Worm (Caenorhabditis elegans) whole organism, young adult: ENCODE measurements around the gene exos-7.

Experiments used
- C06A6.2 ChIP-seq: fragments of 200-800 bp; sonication (Bioruptor generic); conservative IDR thresholded peaks from 2 replicates; pipeline ENCODE4 v1.3.6; 2022; ENCODE audit warnings: missing genetic modification characterization, missing compliant biosample characterization
- D2030.7 ChIP-seq: fragments of 200-800 bp; sonication (Bioruptor generic); IDR thresholded peaks from 2 replicates; pipeline ENCODE4 v1.3.6; 2022; ENCODE audit warnings: missing genetic modification reagents, missing genetic modification characterization, missing compliant biosample characterization
- F49E8.2 ChIP-seq: sonication (generic microtip); optimal IDR thresholded peaks from 3 replicates; lab custom pipeline; 2017; ENCODE audit warnings: missing genetic modification characterization, mild to moderate bottlenecking, missing compliant biosample characterization, antibody characterized with exemption, moderate library complexity; ENCODE audit not compliant: insufficient read depth
- F57C9.4 ChIP-seq: sonication (generic microtip); optimal IDR thresholded peaks from 2 replicates; lab custom pipeline; 2017; ENCODE audit warnings: mild to moderate bottlenecking, missing genetic modification characterization, missing compliant biosample characterization
- T07F8.4 ChIP-seq: sonication (generic microtip); optimal IDR thresholded peaks from 2 replicates; lab custom pipeline; 2016; ENCODE audit warnings: mild to moderate bottlenecking, missing genetic modification characterization, moderate library complexity, missing compliant biosample characterization
- T26A5.8 ChIP-seq: sonication (generic microtip); optimal IDR thresholded peaks from 2 replicates; lab custom pipeline; 2016; ENCODE audit warnings: missing genetic modification characterization, missing compliant biosample characterization
- Y53F4B.3 ChIP-seq: fragments of 200-800 bp; sonication (Bioruptor generic); IDR thresholded peaks from 2 replicates; pipeline ENCODE4 v1.3.6; 2022; ENCODE audit warnings: missing genetic modification reagents, missing genetic modification characterization, missing compliant biosample characterization
- ZK185.1 ChIP-seq: sonication (generic microtip); optimal IDR thresholded peaks from 2 replicates; lab custom pipeline; 2016; ENCODE audit warnings: mild to moderate bottlenecking, missing genetic modification characterization, missing compliant biosample characterization; ENCODE audit not compliant: poor library complexity, severe bottlenecking
- ama-1 ChIP-seq, 3 experiments: fragments of 150-350 bp in 1 of 3; sonication (generic microtip) in 2 of 3; optimal IDR thresholded peaks; 2 replicates each; lab custom pipeline; 2014 to 2018; ENCODE audit warnings: missing biosample characterization in 2 of 3, missing genetic modification characterization in 2 of 3, missing genetic modification reagents in 2 of 3
- aptf-3 ChIP-seq: fragments of 200-800 bp; sonication (Bioruptor generic); IDR thresholded peaks from 2 replicates; pipeline ENCODE4 v1.3.6; 2022; ENCODE audit warnings: missing genetic modification characterization, missing compliant biosample characterization
- atf-7 ChIP-seq: sonication (generic microtip); optimal IDR thresholded peaks from 2 replicates; lab custom pipeline; 2017; ENCODE audit warnings: mild to moderate bottlenecking, missing genetic modification characterization, missing compliant biosample characterization
- bed-1 ChIP-seq: fragments of 200-800 bp; sonication (Bioruptor generic); IDR thresholded peaks from 2 replicates; pipeline ENCODE4 v1.3.6; 2022; ENCODE audit warnings: missing genetic modification reagents, missing genetic modification characterization, missing compliant biosample characterization
- cebp-2 ChIP-seq: fragments of 200-800 bp; sonication (Bioruptor generic); IDR thresholded peaks from 2 replicates; pipeline ENCODE4 v1.3.6; 2022; ENCODE audit warnings: missing genetic modification characterization, missing compliant biosample characterization
- ceh-100 ChIP-seq: fragments of 200-800 bp; sonication (Bioruptor generic); IDR thresholded peaks from 2 replicates; pipeline ENCODE4 v1.3.6; 2022; ENCODE audit warnings: missing genetic modification reagents, missing genetic modification characterization, missing compliant biosample characterization
- ceh-91 ChIP-seq: fragments of 200-800 bp; sonication (Bioruptor generic); IDR thresholded peaks from 2 replicates; pipeline ENCODE4 v1.3.6; 2022; ENCODE audit warnings: missing genetic modification reagents, missing genetic modification characterization, missing compliant biosample characterization
- die-1 ChIP-seq: sonication (generic microtip); optimal IDR thresholded peaks from 2 replicates; lab custom pipeline; 2016; ENCODE audit warnings: missing genotype, mild to moderate bottlenecking, missing genetic modification characterization, missing compliant biosample characterization
- dox-1 ChIP-seq: fragments of 200-800 bp; sonication (Bioruptor generic); IDR thresholded peaks from 2 replicates; pipeline ENCODE4 v1.3.6; 2022; ENCODE audit warnings: missing genetic modification reagents, missing genetic modification characterization, missing compliant biosample characterization
- dpl-1 ChIP-seq: fragments of 150-350 bp; optimal IDR thresholded peaks from 2 replicates; lab custom pipeline; 2014; ENCODE audit warnings: missing biosample characterization, missing genetic modification reagents, missing genetic modification characterization
- egl-18 ChIP-seq: fragments of 200-800 bp; sonication (Bioruptor generic); IDR thresholded peaks from 2 replicates; pipeline ENCODE4 v1.3.6; 2022; ENCODE audit warnings: missing genetic modification reagents, missing genetic modification characterization, missing compliant biosample characterization
- egl-44 ChIP-seq: fragments of 200-800 bp; sonication (Bioruptor generic); IDR thresholded peaks from 2 replicates; pipeline ENCODE4 v1.3.6; 2022; ENCODE audit warnings: missing genetic modification reagents, missing genetic modification characterization, missing compliant biosample characterization
- egrh-3 ChIP-seq: fragments of 200-800 bp; sonication (Bioruptor generic); IDR thresholded peaks from 2 replicates; pipeline ENCODE4 v1.3.6; 2022; ENCODE audit warnings: missing genetic modification reagents, missing genetic modification characterization, missing compliant biosample characterization
- him-1 ChIP-seq: sonication (generic microtip); optimal IDR thresholded peaks from 2 replicates; lab custom pipeline; 2016; ENCODE audit warnings: missing genotype, missing genetic modification reagents, missing genetic modification characterization, missing compliant biosample characterization
- hlh-12 ChIP-seq: sonication (generic microtip); optimal IDR thresholded peaks from 2 replicates; lab custom pipeline; 2016; ENCODE audit warnings: missing genetic modification characterization, missing compliant biosample characterization
- hmg-20 ChIP-seq: fragments of 200-800 bp; sonication (Bioruptor generic); IDR thresholded peaks from 2 replicates; pipeline ENCODE4 v1.3.6; 2022; ENCODE audit warnings: missing genetic modification reagents, missing genetic modification characterization, missing compliant biosample characterization
- hrde-1 ChIP-seq: sonication (generic microtip); optimal IDR thresholded peaks from 2 replicates; lab custom pipeline; 2016; ENCODE audit warnings: missing genetic modification characterization, mild to moderate bottlenecking, missing compliant biosample characterization, moderate library complexity, missing genotype, missing genetic modification reagents, borderline replicate concordance
- let-607 ChIP-seq, 2 experiments: fragments of 200-800 bp in 1 of 2; sonication (Bioruptor generic) in 1 of 2; sonication (generic microtip) in 1 of 2; optimal IDR thresholded peaks; 2 replicates each; lab custom pipeline; 2016 to 2018; ENCODE audit warnings: mild to moderate bottlenecking in 2 of 2, missing compliant biosample characterization in 2 of 2, missing genetic modification characterization in 2 of 2, moderate library complexity in 2 of 2, missing genotype in 1 of 2
- lin-26 ChIP-seq: fragments of 200-800 bp; sonication (Bioruptor generic); IDR thresholded peaks from 2 replicates; pipeline ENCODE4 v1.3.6; 2022; ENCODE audit warnings: missing genetic modification reagents, missing genetic modification characterization, missing compliant biosample characterization
- lin-54 ChIP-seq: fragments of 200-800 bp; sonication (Bioruptor generic); optimal IDR thresholded peaks from 2 replicates; lab custom pipeline; 2018; ENCODE audit warnings: mild to moderate bottlenecking, missing genetic modification characterization, missing compliant biosample characterization
- lir-1 ChIP-seq: fragments of 200-800 bp; sonication (Bioruptor generic); conservative IDR thresholded peaks from 2 replicates; pipeline ENCODE4 v1.3.6; 2022; ENCODE audit warnings: missing genetic modification reagents, missing genetic modification characterization, missing compliant biosample characterization
- madf-8 ChIP-seq: fragments of 200-800 bp; sonication (Bioruptor generic); conservative IDR thresholded peaks from 2 replicates; pipeline ENCODE4 v1.3.6; 2022; ENCODE audit warnings: missing genetic modification reagents, missing genetic modification characterization, missing compliant biosample characterization
- mes-4 ChIP-seq: sonication (generic microtip); optimal IDR thresholded peaks from 2 replicates; lab custom pipeline; 2016; ENCODE audit warnings: missing genotype, missing genetic modification characterization, missing compliant biosample characterization
- nfya-1 ChIP-seq: sonication (generic microtip); optimal IDR thresholded peaks from 2 replicates; lab custom pipeline; 2017; ENCODE audit warnings: antibody characterized with exemption, missing compliant biosample characterization, missing genetic modification characterization, borderline replicate concordance; ENCODE audit not compliant: insufficient read depth
- nfyb-1 ChIP-seq: fragments of 200-800 bp; sonication (Bioruptor generic); IDR thresholded peaks from 2 replicates; pipeline ENCODE4 v1.3.6; 2022; ENCODE audit warnings: missing genetic modification reagents, missing genetic modification characterization, missing compliant biosample characterization
- nhr-90 ChIP-seq: sonication (generic microtip); optimal IDR thresholded peaks from 2 replicates; lab custom pipeline; 2016; ENCODE audit warnings: missing genotype, mild to moderate bottlenecking, missing genetic modification characterization, missing compliant biosample characterization
- pbrm-1 ChIP-seq: fragments of 200-800 bp; sonication (Bioruptor generic); IDR thresholded peaks from 2 replicates; pipeline ENCODE4 v1.3.6; 2022; ENCODE audit warnings: missing genetic modification reagents, missing genetic modification characterization, missing compliant biosample characterization
- rec-8 ChIP-seq, 2 experiments: sonication (generic microtip); optimal IDR thresholded peaks; 2 replicates each; lab custom pipeline; 2016; ENCODE audit warnings: mild to moderate bottlenecking in 2 of 2, missing genetic modification characterization in 2 of 2, missing genetic modification reagents in 2 of 2, missing genotype in 2 of 2, missing biosample characterization in 1 of 2, missing compliant biosample characterization in 1 of 2, moderate library complexity in 1 of 2
- repo-1 ChIP-seq: sonication (generic microtip); optimal IDR thresholded peaks from 2 replicates; lab custom pipeline; 2017; ENCODE audit warnings: mild to moderate bottlenecking, missing genetic modification characterization, missing compliant biosample characterization
- rpc-1 ChIP-seq, 2 experiments: fragments of 150-350 bp in 1 of 2; sonication (generic microtip) in 1 of 2; optimal IDR thresholded peaks; 2 replicates each; lab custom pipeline; 2014 to 2018; ENCODE audit warnings: missing biosample characterization in 1 of 2, missing genetic modification characterization in 1 of 2, missing genetic modification reagents in 1 of 2, missing genotype in 1 of 2
- sdz-38 ChIP-seq: sonication (generic microtip); optimal IDR thresholded peaks from 2 replicates; lab custom pipeline; 2016; ENCODE audit warnings: missing genotype, missing genetic modification characterization, missing compliant biosample characterization
- snpc-1.3 ChIP-seq: sonication (generic microtip); optimal IDR thresholded peaks from 2 replicates; lab custom pipeline; 2017; ENCODE audit warnings: missing genetic modification characterization, mild to moderate bottlenecking, missing compliant biosample characterization, antibody characterized with exemption, moderate library complexity, missing genotype, missing genetic modification reagents; ENCODE audit not compliant: insufficient read depth
- sptf-2 ChIP-seq: fragments of 200-800 bp; sonication (Bioruptor generic); optimal IDR thresholded peaks from 2 replicates; lab custom pipeline; 2018; ENCODE audit warnings: mild to moderate bottlenecking, missing genetic modification characterization, missing compliant biosample characterization
- unc-62 ChIP-seq: fragments of 150-350 bp; optimal IDR thresholded peaks from 2 replicates; lab custom pipeline; 2014; ENCODE audit warnings: missing biosample characterization, missing genetic modification reagents, missing genetic modification characterization
- xnd-1 ChIP-seq: sonication (generic microtip); optimal IDR thresholded peaks from 2 replicates; lab custom pipeline; 2016; ENCODE audit warnings: missing genotype, missing genetic modification reagents, missing genetic modification characterization, missing compliant biosample characterization
- ztf-28 ChIP-seq: fragments of 200-800 bp; sonication (Bioruptor generic); IDR thresholded peaks from 2 replicates; pipeline ENCODE4 v1.3.6; 2022; ENCODE audit warnings: missing genetic modification reagents, missing genetic modification characterization, missing compliant biosample characterization

The exos-7 gene

DNA sequence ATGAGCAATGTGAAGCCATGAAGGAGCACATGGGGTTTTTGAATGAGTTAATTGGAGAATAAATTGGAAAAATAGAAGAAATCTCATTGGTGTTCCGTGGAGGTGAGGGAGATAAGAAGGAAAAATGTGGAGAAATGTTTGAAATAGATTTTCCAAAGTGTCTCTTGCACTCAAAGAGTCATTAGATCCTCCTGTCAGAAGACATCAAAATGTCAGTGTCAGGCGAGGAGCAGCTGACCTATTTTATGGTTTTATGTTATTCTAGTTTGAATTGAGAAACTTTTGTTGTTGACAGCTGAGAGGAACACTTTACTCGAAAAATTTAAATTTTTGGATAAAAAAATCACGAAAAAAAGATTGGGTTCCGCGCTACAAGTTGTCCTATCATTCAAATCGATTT lies 11.9 kb downstream of the exos-7 start, which contains the start of gene clec-264:
clec-264 (minus strand) TSS at position 122 of the 400 bp plus-strand sequence.
- TF ChIP-seq mes-4 (tag; lab: Kevin White, UChicago) (no peak), bed-1 (GFP tag; lab: Robert Waterston, UW) (no peak), rec-8 (tag; optimal IDR thresholded peaks at IDR 0.05; lab: Kevin White, UChicago) (no peak), nfyb-1 (no peak), Y53F4B.3 (GFP tag; lab: Robert Waterston, UW) (no peak), repo-1 (no peak), rpc-1 (optimal IDR thresholded peaks at IDR 0.05; lab: Kevin White, UChicago) (no peak), rpc-1 (tag; optimal IDR thresholded peaks at IDR 0.05; lab: Kevin White, UChicago) (no peak), lir-1 (GFP tag; lab: Robert Waterston, UW) (no peak), him-1 (tag; lab: Kevin White, UChicago) (no peak), cebp-2 (GFP tag; lab: Robert Waterston, UW) (no peak)
- TF ChIP-seq, all 124 proteins: peak for 0

DNA sequence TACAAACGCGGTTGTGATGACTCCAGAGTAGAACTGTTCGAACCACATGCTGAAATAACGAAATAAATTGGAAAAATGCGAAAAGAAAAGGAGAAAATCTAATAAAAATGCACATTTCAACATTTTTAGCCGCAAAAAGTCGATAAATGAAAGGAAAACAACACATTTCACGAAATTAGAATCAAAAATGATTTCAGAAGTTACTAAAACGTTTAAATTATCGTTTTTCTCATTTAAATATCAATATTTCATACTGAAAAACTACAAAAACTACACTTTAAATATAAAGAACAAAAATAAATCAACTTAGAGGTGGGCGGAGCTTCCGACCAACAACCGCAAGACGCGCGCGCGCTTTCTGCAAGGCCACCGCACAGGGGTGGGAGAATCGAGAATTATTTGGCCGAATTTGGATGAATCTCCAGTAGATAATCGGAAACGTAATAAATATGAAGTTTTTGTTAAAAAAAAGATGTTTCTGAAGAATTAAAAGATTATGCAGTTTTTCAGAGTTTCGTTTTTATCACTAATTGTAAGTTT lies 13.3 kb downstream of the exos-7 start, which contains the start of gene ndua-1:
ndua-1 (minus strand) TSS at position 51 of the 540 bp plus-strand sequence.
- TF ChIP-seq nfya-1 (tag; lab: Kevin White, UChicago) (no peak), egl-18 (no peak), hlh-12 (no peak), dpl-1 (GFP tag; lab: Kevin White, UChicago) (no peak), sdz-38 (tag; lab: Kevin White, UChicago) (no peak), dox-1 (no peak), nhr-90 (tag; lab: Kevin White, UChicago) (no peak), mes-4 (tag; lab: Kevin White, UChicago) (no peak), F57C9.4 (tag; lab: Kevin White, UChicago) (no peak), egl-44 (GFP tag; lab: Robert Waterston, UW) (no peak), atf-7 (no peak), cebp-2 (GFP tag; lab: Robert Waterston, UW) (no peak), die-1 (tag; lab: Kevin White, UChicago) (no peak), pbrm-1 (GFP tag; lab: Robert Waterston, UW) (no peak), repo-1 (no peak), let-607 (tag; optimal IDR thresholded peaks at IDR 0.05; lab: Kevin White, UChicago) (no peak), aptf-3 (GFP tag; lab: Robert Waterston, UW) (no peak), lin-54 (GFP tag; lab: Kevin White, UChicago) (no peak), lin-26 (no peak), xnd-1 (no peak), ceh-100 (GFP tag; lab: Robert Waterston, UW) (no peak), C06A6.2 (GFP tag; lab: Robert Waterston, UW) (no peak), hrde-1 (tag; lab: Kevin White, UChicago) (no peak), unc-62 (GFP tag; lab: Kevin White, UChicago) (no peak), D2030.7 (peak; percentile 49), F49E8.2 (tag; lab: Kevin White, UChicago) (no peak), snpc-1.3 (tag; lab: Kevin White, UChicago) (peak; percentile 17), ztf-28 (no peak), ZK185.1 (tag; lab: Kevin White, UChicago) (peak; percentile 20), bed-1 (GFP tag; lab: Robert Waterston, UW) (no peak), sptf-2 (GFP tag; lab: Kevin White, UChicago) (no peak), ama-1 (optimal IDR thresholded peaks at IDR 0.05; lab: Kevin White, UChicago) (no peak), ama-1 (GFP tag; optimal IDR thresholded peaks at IDR 0.05; lab: Kevin White, UChicago) (peak in 1 of 2 experiments; percentile 28), egrh-3 (GFP tag; lab: Robert Waterston, UW) (no peak), madf-8 (GFP tag; lab: Robert Waterston, UW) (no peak), T07F8.4 (tag; lab: Kevin White, UChicago) (no peak), nfyb-1 (no peak), T26A5.8 (tag; lab: Kevin White, UChicago) (no peak), hmg-20 (no peak), ceh-91 (GFP tag; lab: Robert Waterston, UW) (no peak)
